Fruit fly (Drosophila melanogaster): ENCODE results near the gene mtTFB2.

DNA sequence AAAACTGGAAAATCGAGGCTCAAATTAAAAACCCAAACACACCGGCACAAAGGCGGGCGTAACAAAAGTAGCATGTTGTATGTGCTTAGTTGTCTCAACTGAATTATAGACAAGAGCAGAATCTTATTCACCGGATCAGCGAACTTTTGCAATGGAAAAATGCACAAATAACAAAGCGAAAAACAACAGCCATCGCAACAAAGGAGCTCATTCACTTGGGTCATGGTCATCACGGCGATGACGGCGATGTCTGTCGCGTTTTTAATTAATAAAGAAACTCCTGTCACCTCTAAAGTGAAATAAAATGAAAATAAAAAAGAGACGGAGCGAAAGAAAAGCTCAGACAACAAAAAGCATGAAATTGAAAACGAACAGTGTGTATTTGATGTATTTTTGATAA, 6.2 kb upstream of the mtTFB2 start:
- TF ChIP-seq CG8478 (optimal IDR thresholded peaks at IDR 0.05) (no peak), CTCF (optimal IDR thresholded peaks at IDR 0.05) (no peak)
